Worm (Caenorhabditis elegans) whole organism, L2 larva: ENCODE measurements around the gene F46G10.2.

Source experiments
- elt-1 ChIP-seq: fragments of 150-350 bp; optimal IDR thresholded peaks from 2 replicates; lab custom pipeline; 2014; ENCODE audit warnings: missing biosample characterization, missing genetic modification characterization
- nhr-10 ChIP-seq: sonication (generic microtip); optimal IDR thresholded peaks from 2 replicates; lab custom pipeline; 2017; ENCODE audit warnings: missing biosample characterization, missing genetic modification characterization
- unc-62 ChIP-seq: fragments of 150-350 bp; optimal IDR thresholded peaks from 2 replicates; lab custom pipeline; 2014; ENCODE audit warnings: missing biosample characterization, missing genetic modification reagents, missing genetic modification characterization
- ztf-11 ChIP-seq: sonication (generic microtip); optimal IDR thresholded peaks from 2 replicates; lab custom pipeline; 2017; ENCODE audit warnings: missing biosample characterization, missing genetic modification characterization

DNA sequence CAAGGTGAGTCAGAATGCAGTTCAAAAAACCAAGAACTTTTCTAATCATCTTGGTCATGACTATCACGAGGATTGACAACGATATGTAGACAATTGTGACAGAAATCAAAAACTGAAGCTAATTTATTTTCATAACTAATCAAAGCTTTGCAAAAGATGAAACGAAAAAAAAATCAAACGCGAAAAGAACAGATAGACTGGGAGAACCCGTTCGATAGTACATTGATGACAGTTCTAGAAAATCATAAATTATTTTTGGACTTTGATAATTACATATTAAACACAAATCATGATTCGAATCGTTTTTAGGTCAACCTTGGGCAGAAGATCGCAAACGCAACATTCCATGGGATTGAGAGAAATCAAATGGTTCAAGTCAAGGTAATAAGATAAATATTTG, 2.3 kb downstream of the F46G10.2 start:
- TF ChIP-seq unc-62 (no peak), nhr-10 (no peak), elt-1 (tag; lab: Kevin White, UChicago) (no peak), ztf-11 (tag; lab: Kevin White, UChicago) (no peak)
